Fruit fly (Drosophila melanogaster) whole organism, embryonic: ENCODE data around the gene Hou.

ENCODE experiments used
- Ada2b ChIP-seq: fragments of 200-800 bp; sonication (Bioruptor generic); IDR thresholded peaks from 2 replicates; pipeline ENCODE4 v1.3.6; 2022; ENCODE audit warnings: missing biosample characterization, missing genetic modification characterization
- CG10209 ChIP-seq: fragments of 200-800 bp; sonication (Bioruptor generic); optimal IDR thresholded peaks from 3 replicates; lab custom pipeline; 2017; ENCODE audit warnings: missing biosample characterization, mild to moderate bottlenecking, missing genetic modification characterization, missing genetic modification reagents
- CG1024 ChIP-seq: fragments of 200-800 bp; sonication (Bioruptor generic); IDR thresholded peaks from 2 replicates; pipeline ENCODE4 v1.3.6; 2022; ENCODE audit warnings: missing biosample characterization, missing genetic modification characterization
- CG10267 ChIP-seq: fragments of 200-800 bp; sonication (Bioruptor generic); optimal IDR thresholded peaks from 2 replicates; lab custom pipeline; 2018; ENCODE audit warnings: missing biosample characterization, mild to moderate bottlenecking, missing genetic modification characterization, moderate library complexity
- CG11093 ChIP-seq: fragments of 200-800 bp; sonication (Bioruptor generic); IDR thresholded peaks from 3 replicates; pipeline ENCODE4 v1.3.6; 2022; ENCODE audit warnings: missing biosample characterization, missing genetic modification characterization
- CG11723 ChIP-seq: fragments of 200-800 bp; sonication (Bioruptor generic); optimal IDR thresholded peaks from 2 replicates; lab custom pipeline; 2017; ENCODE audit warnings: missing biosample characterization, mild to moderate bottlenecking, missing genetic modification characterization
- CG12071 ChIP-seq: fragments of 200-800 bp; sonication (Bioruptor generic); optimal IDR thresholded peaks from 3 replicates; lab custom pipeline; 2018; ENCODE audit warnings: missing biosample characterization, mild to moderate bottlenecking, missing genetic modification characterization
- CG1233 ChIP-seq: fragments of 200-800 bp; sonication (Bioruptor generic); optimal IDR thresholded peaks from 4 replicates; lab custom pipeline; 2018; ENCODE audit warnings: missing biosample characterization, mild to moderate bottlenecking, missing genetic modification characterization
- CG13775 ChIP-seq: fragments of 200-800 bp; sonication (Bioruptor generic); optimal IDR thresholded peaks from 3 replicates; lab custom pipeline; 2017; ENCODE audit warnings: missing biosample characterization, mild to moderate bottlenecking, missing genetic modification characterization
- CG14667 ChIP-seq: fragments of 200-800 bp; sonication (Bioruptor generic); IDR thresholded peaks from 2 replicates; pipeline ENCODE4 v1.3.6; 2022; ENCODE audit warnings: missing biosample characterization, missing genetic modification characterization
- CG16813 ChIP-seq: fragments of 200-800 bp; sonication (Bioruptor generic); IDR thresholded peaks from 3 replicates; pipeline ENCODE4 v1.3.6; 2022; ENCODE audit warnings: missing biosample characterization, missing genetic modification characterization; ENCODE audit not compliant: partially characterized antibody
- CG17359 ChIP-seq: fragments of 200-800 bp; sonication (Bioruptor generic); optimal IDR thresholded peaks from 3 replicates; lab custom pipeline; 2018; ENCODE audit warnings: missing biosample characterization, mild to moderate bottlenecking, missing genetic modification characterization, moderate library complexity
- CG17385 ChIP-seq: fragments of 200-800 bp; sonication (Bioruptor generic); optimal IDR thresholded peaks from 3 replicates; lab custom pipeline; 2018; ENCODE audit warnings: missing biosample characterization, mild to moderate bottlenecking, missing genetic modification characterization
- CG2202 ChIP-seq: fragments of 200-800 bp; sonication (Bioruptor generic); optimal IDR thresholded peaks from 2 replicates; lab custom pipeline; 2018; ENCODE audit warnings: missing biosample characterization, mild to moderate bottlenecking, missing genetic modification characterization
- CG2678 ChIP-seq: fragments of 200-800 bp; sonication (Bioruptor generic); optimal IDR thresholded peaks from 3 replicates; lab custom pipeline; 2019; ENCODE audit warnings: missing biosample characterization, mild to moderate bottlenecking, missing genetic modification characterization, moderate library complexity
- CG32772 ChIP-seq: fragments of 200-800 bp; sonication (Bioruptor generic); IDR thresholded peaks from 2 replicates; pipeline ENCODE4 v1.3.6; 2022; ENCODE audit warnings: missing biosample characterization, missing genetic modification characterization
- CG33213 ChIP-seq: fragments of 200-800 bp; sonication (Bioruptor generic); optimal IDR thresholded peaks from 3 replicates; lab custom pipeline; 2016; ENCODE audit warnings: missing biosample characterization, missing genetic modification characterization
- CG34376 ChIP-seq: fragments of 200-800 bp; sonication (Bioruptor generic); optimal IDR thresholded peaks from 2 replicates; lab custom pipeline; 2018; ENCODE audit warnings: missing biosample characterization, mild to moderate bottlenecking, missing genetic modification characterization
- CG4328 ChIP-seq: fragments of 200-800 bp; sonication (Bioruptor generic); optimal IDR thresholded peaks from 3 replicates; lab custom pipeline; 2017; ENCODE audit warnings: missing biosample characterization, missing genetic modification reagents, missing genetic modification characterization
- CG4424 ChIP-seq: fragments of 200-800 bp; sonication (Bioruptor generic); optimal IDR thresholded peaks from 3 replicates; lab custom pipeline; 2016; ENCODE audit warnings: missing biosample characterization, missing genetic modification characterization
- CG4854 ChIP-seq: fragments of 200-800 bp; sonication (Bioruptor generic); optimal IDR thresholded peaks from 2 replicates; lab custom pipeline; 2016; ENCODE audit warnings: missing biosample characterization, missing genetic modification characterization, inconsistent platforms
- CHES-1-like ChIP-seq: fragments of 200-800 bp; sonication (Bioruptor generic); optimal IDR thresholded peaks from 2 replicates; lab custom pipeline; 2016; ENCODE audit warnings: missing biosample characterization, missing genetic modification characterization
- D ChIP-seq, 2 experiments: fragments of 200-800 bp in 1 of 2; fragments of >200 bp in 1 of 2; sonication (Bioruptor generic) in 1 of 2; optimal IDR thresholded peaks; 2 replicates in 1 of 2; 3 replicates in 1 of 2; lab custom pipeline; 2017; ENCODE audit warnings: mild to moderate bottlenecking in 1 of 2, missing biosample characterization in 1 of 2, missing genetic modification characterization in 1 of 2, missing genetic modification reagents in 1 of 2
- Dip3 ChIP-seq: fragments of 200-800 bp; sonication (Bioruptor generic); optimal IDR thresholded peaks from 3 replicates; lab custom pipeline; 2016; ENCODE audit warnings: missing biosample characterization, missing genetic modification characterization
- Gug ChIP-seq: fragments of 200-800 bp; sonication (Bioruptor generic); IDR thresholded peaks from 4 replicates; pipeline ENCODE4 v1.3.6; 2022; ENCODE audit warnings: missing biosample characterization, missing genetic modification characterization
- Myb ChIP-seq: fragments of 200-800 bp; sonication (Bioruptor generic); optimal IDR thresholded peaks from 2 replicates; lab custom pipeline; 2016; ENCODE audit warnings: missing biosample characterization, missing genetic modification characterization
- NK7.1 ChIP-seq: fragments of 200-800 bp; sonication (Bioruptor generic); optimal IDR thresholded peaks from 3 replicates; lab custom pipeline; 2016; ENCODE audit warnings: missing biosample characterization, missing genetic modification characterization
- Side ChIP-seq: fragments of 200-800 bp; sonication (Bioruptor generic); optimal IDR thresholded peaks from 2 replicates; lab custom pipeline; 2016; ENCODE audit warnings: missing biosample characterization, missing genetic modification characterization
- ato ChIP-seq: fragments of 200-800 bp; sonication (Bioruptor generic); IDR thresholded peaks from 2 replicates; pipeline ENCODE4 v1.3.6; 2022; ENCODE audit warnings: missing biosample characterization, missing genetic modification characterization; ENCODE audit not compliant: partially characterized antibody
- bab2 ChIP-seq: fragments of 200-800 bp; sonication (Bioruptor generic); optimal IDR thresholded peaks from 2 replicates; lab custom pipeline; 2016; ENCODE audit warnings: missing biosample characterization, missing genetic modification characterization
- fd96Cb ChIP-seq: fragments of 200-800 bp; sonication (Bioruptor generic); optimal IDR thresholded peaks from 2 replicates; lab custom pipeline; 2018; ENCODE audit warnings: missing biosample characterization, mild to moderate bottlenecking, missing genetic modification characterization, moderate library complexity
- gcm2 ChIP-seq: fragments of 200-800 bp; sonication (Bioruptor generic); optimal IDR thresholded peaks from 2 replicates; lab custom pipeline; 2016; ENCODE audit warnings: missing biosample characterization, missing genetic modification characterization
- hb ChIP-seq: fragments of 200-800 bp; sonication (Bioruptor generic); IDR thresholded peaks from 3 replicates; pipeline ENCODE4 v1.3.6; 2022; ENCODE audit warnings: missing biosample characterization, missing genetic modification characterization; ENCODE audit not compliant: partially characterized antibody
- hbn ChIP-seq: fragments of 200-800 bp; sonication (Bioruptor generic); IDR thresholded peaks from 2 replicates; pipeline ENCODE4 v1.3.6; 2022; ENCODE audit warnings: missing biosample characterization, missing genetic modification characterization; ENCODE audit not compliant: partially characterized antibody
- jigr1 ChIP-seq: fragments of 200-800 bp; sonication (Bioruptor generic); IDR thresholded peaks from 3 replicates; pipeline ENCODE4 v1.3.6; 2022; ENCODE audit warnings: missing biosample characterization, missing genetic modification characterization
- klu ChIP-seq: fragments of 200-800 bp; sonication (Bioruptor generic); IDR thresholded peaks from 2 replicates; pipeline ENCODE4 v1.3.6; 2022; ENCODE audit warnings: missing biosample characterization, missing genetic modification characterization
- mam ChIP-seq: fragments of 200-800 bp; sonication (Bioruptor generic); optimal IDR thresholded peaks from 3 replicates; lab custom pipeline; 2016; ENCODE audit warnings: missing biosample characterization, missing genetic modification characterization
- mld ChIP-seq: fragments of 200-800 bp; sonication (Bioruptor generic); IDR thresholded peaks from 3 replicates; pipeline ENCODE4 v1.3.6; 2022; ENCODE audit warnings: missing biosample characterization, missing genetic modification characterization; ENCODE audit not compliant: partially characterized antibody
- nerfin-2 ChIP-seq: fragments of 200-800 bp; sonication (Bioruptor generic); IDR thresholded peaks from 2 replicates; pipeline ENCODE4 v1.3.6; 2022; ENCODE audit warnings: missing biosample characterization, missing genetic modification characterization; ENCODE audit not compliant: partially characterized antibody
- otp ChIP-seq: fragments of 200-800 bp; sonication (Bioruptor generic); IDR thresholded peaks from 3 replicates; pipeline ENCODE4, ENCODE4 v1.3.6; 2022; ENCODE audit warnings: missing biosample characterization, missing genetic modification characterization
- pb ChIP-seq: fragments of 200-800 bp; sonication (Bioruptor generic); optimal IDR thresholded peaks from 3 replicates; lab custom pipeline; 2016; ENCODE audit warnings: missing biosample characterization, missing genetic modification characterization
- peb ChIP-seq: fragments of 200-800 bp; sonication (Bioruptor generic); IDR thresholded peaks from 2 replicates; pipeline ENCODE4 v1.3.6; 2022; ENCODE audit warnings: missing biosample characterization, missing genetic modification characterization
- prd ChIP-seq, 3 experiments: fragments of >200 bp in 2 of 3; fragments of 200-800 bp in 1 of 3; sonication (Bioruptor generic) in 1 of 3; optimal IDR thresholded peaks in 2 of 3; IDR thresholded peaks in 1 of 3; 2 replicates in 2 of 3; 3 replicates in 1 of 3; pipeline versions ENCODE4 v1.3.6 to Lab custom; 2017 to 2022; ENCODE audit warnings: missing biosample characterization in 1 of 3, missing genetic modification characterization in 1 of 3
- repo ChIP-seq: fragments of 200-800 bp; sonication (Bioruptor generic); optimal IDR thresholded peaks from 2 replicates; lab custom pipeline; 2016; ENCODE audit warnings: missing biosample characterization, missing genetic modification characterization
- rib ChIP-seq: fragments of 200-800 bp; sonication (Bioruptor generic); IDR thresholded peaks from 2 replicates; pipeline ENCODE4 v1.3.6; 2022; ENCODE audit warnings: missing biosample characterization, missing genetic modification characterization
- slou ChIP-seq: fragments of 200-800 bp; sonication (Bioruptor generic); optimal IDR thresholded peaks from 3 replicates; lab custom pipeline; 2016; ENCODE audit warnings: missing biosample characterization, missing genetic modification characterization
- tgo ChIP-seq: fragments of 200-800 bp; sonication (Bioruptor generic); IDR thresholded peaks from 3 replicates; pipeline ENCODE4 v1.3.6; 2022; ENCODE audit warnings: missing biosample characterization, missing genetic modification characterization

The Hou gene

DNA sequence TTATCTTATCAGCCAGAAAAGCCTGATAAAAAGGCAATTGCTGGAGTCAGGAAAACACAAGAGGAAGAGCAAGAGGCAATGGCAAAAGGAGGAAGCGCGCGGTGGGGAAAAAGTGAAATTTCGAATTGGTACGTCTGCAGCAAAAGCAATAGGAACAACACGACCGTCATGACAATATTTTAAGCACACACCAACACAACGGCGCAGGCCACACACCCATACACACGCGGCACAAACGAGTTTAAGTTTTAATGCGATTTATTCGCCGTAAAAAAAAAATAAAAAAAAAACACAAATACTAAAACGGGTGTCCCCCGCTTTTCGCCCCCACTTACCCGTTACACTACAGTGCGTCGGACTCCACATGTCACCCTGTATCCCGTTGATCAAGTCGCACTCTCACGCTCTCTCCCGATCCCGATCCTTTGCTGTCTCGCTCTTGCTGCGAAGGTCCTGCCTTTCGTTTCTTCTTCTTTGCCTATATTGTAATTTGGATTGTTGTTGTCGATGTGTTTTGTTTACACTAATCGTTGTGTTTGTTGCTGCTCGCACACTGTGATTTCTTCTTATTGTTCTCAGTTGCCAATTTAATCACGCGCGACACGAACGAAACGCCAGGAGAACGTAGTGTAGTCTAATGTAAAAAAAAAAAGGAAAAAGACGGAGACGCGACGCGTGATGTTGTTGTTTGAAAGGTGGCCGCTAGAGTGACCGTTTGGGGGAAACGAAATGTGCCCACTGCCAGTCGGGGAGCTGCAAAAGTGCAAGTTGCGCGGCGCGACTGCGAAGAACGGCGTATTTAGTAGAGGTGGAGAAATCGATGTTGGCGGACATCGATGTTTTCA is 3.2 kb downstream of the Hou start, which contains the start of gene Rip11 (continued):
- TF ChIP-seq hb (GFP tag; lab: Robert Waterston, UW) (no peak), NK7.1 (peak; percentile 51), CG14667 (GFP tag; lab: Robert Waterston, UW) (no peak), repo (GFP tag; lab: Kevin White, UChicago) (peak; percentile 31), otp (GFP tag; lab: Robert Waterston, UW) (peak; percentile 43; the same call in 1 of the 3 replicates), mld (no peak), Side (GFP tag; lab: Kevin White, UChicago) (peak; percentile 28), klu (GFP tag; lab: Robert Waterston, UW) (no peak), Myb (GFP tag; lab: Kevin White, UChicago) (peak; percentile 8), tgo (GFP tag; lab: Robert Waterston, UW) (no peak), CG17359 (peak; percentile 47), prd (optimal IDR thresholded peaks at IDR 0.05; lab: Kevin White, UChicago) (no peak), prd (GFP tag; IDR thresholded peaks at IDR 0.05; lab: Robert Waterston, UW) (0 out of 3 replicates have a peak, but pooled peaks have one; percentile 17), Ada2b (GFP tag; lab: Robert Waterston, UW) (peak; percentile 39; the same call in 1 of the 2 replicates), CHES-1-like (GFP tag; lab: Kevin White, UChicago) (peak; percentile 50), fd96Cb (tag; lab: Kevin White, UChicago) (no peak), hbn (0 out of 2 replicates have a peak, but pooled peaks have one; percentile 12), slou (GFP tag; lab: Kevin White, UChicago) (no peak), CG2202 (tag; lab: Kevin White, UChicago) (no peak), D (optimal IDR thresholded peaks at IDR 0.05; lab: Kevin White, UChicago) (no peak), D (GFP tag; optimal IDR thresholded peaks at IDR 0.05; lab: Kevin White, UChicago) (no peak), CG1233 (GFP tag; lab: Kevin White, UChicago) (peak; percentile 5), CG2678 (peak; percentile 13), CG13775 (GFP tag; lab: Kevin White, UChicago) (no peak), CG4854 (GFP tag; lab: Kevin White, UChicago) (no peak), bab2 (GFP tag; lab: Kevin White, UChicago) (no peak), Gug (GFP tag; lab: Robert Waterston, UW) (peak; percentile 55; the same call in 2 of the 4 replicates), CG16813 (GFP tag; lab: Robert Waterston, UW) (no peak), CG11723 (GFP tag; lab: Kevin White, UChicago) (no peak), CG4328 (GFP tag; lab: Kevin White, UChicago) (peak; percentile 50), pb (GFP tag; lab: Kevin White, UChicago) (peak; percentile 24), CG17385 (GFP tag; lab: Kevin White, UChicago) (peak; percentile 76), mam (GFP tag; lab: Kevin White, UChicago) (peak; percentile 29), CG33213 (GFP tag; lab: Kevin White, UChicago) (no peak), jigr1 (GFP tag; lab: Robert Waterston, UW) (no peak), CG34376 (GFP tag; lab: Kevin White, UChicago) (peak; percentile 16), CG10209 (GFP tag; lab: Kevin White, UChicago) (peak; percentile 2), CG4424 (GFP tag; lab: Kevin White, UChicago) (peak; percentile 14), CG12071 (GFP tag; lab: Kevin White, UChicago) (no peak), peb (GFP tag; lab: Robert Waterston, UW) (no peak), CG1024 (GFP tag; lab: Robert Waterston, UW) (no peak), ato (GFP tag; lab: Robert Waterston, UW) (0 out of 2 replicates have a peak, but pooled peaks have one; percentile 16), gcm2 (GFP tag; lab: Kevin White, UChicago) (peak; percentile 46), CG10267 (tag; lab: Kevin White, UChicago) (peak; percentile 26), nerfin-2 (GFP tag; lab: Robert Waterston, UW) (no peak), CG32772 (GFP tag; lab: Robert Waterston, UW) (peak; percentile 77), Dip3 (peak; percentile 27), CG11093 (0 out of 3 replicates have a peak, but pooled peaks have one; percentile 40), rib (GFP tag; lab: Robert Waterston, UW) (0 out of 2 replicates have a peak, but pooled peaks have one; percentile 13)
